Fruit fly (Drosophila melanogaster): ENCODE data around the gene CG5958.
A peak's percentile ranks its signal among the peaks of the same experiment; 100 is the strongest.

The CG5958 gene

DNA sequence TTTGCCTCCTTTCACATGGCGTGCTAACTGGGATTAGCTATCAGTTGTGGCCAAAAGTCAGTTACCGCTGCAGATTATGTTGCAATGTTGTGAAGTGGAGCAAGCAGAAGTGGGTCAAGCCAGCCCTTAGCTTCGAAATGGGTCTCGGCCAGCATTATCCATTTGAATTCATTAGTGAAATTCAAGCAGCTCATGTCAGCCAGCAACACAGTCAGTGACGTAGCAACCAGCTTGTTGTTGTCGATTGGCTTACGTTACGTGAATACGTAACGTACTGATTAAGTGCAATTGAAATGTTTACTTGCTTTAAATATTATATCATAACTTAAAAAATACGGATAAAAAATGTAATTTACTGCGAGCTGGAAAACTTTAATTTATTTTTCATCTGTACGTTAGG lies 18.8 kb upstream of the CG5958 start (continued):
- no peak for TF ChIP-seq CG11560 (tag; IDR thresholded peaks at IDR 0.05)
- no peak for TF ChIP-seq CG34224 (GFP tag; IDR thresholded peaks at IDR 0.05; ENCODE audit: partially characterized antibody)
- no peak for TF ChIP-seq CG12391 (tag; optimal IDR thresholded peaks at IDR 0.05)
- peak; percentile 20; the same call in 1 of the 2 replicates for TF ChIP-seq CG14441 (GFP tag; IDR thresholded peaks at IDR 0.05)
- 0 out of 2 replicates have a peak, but pooled peaks have one; percentile 47 for TF ChIP-seq MBD-R2 (GFP tag; IDR thresholded peaks at IDR 0.05)
- TF ChIP-seq vfl (GFP tag; optimal IDR thresholded peaks at IDR 0.05), result no peak
- TF ChIP-seq CG15601 (tag; optimal IDR thresholded peaks at IDR 0.05), result no peak
- no peak for TF ChIP-seq CG3726 (GFP tag; IDR thresholded peaks at IDR 0.05)
- TF ChIP-seq CG6175 (GFP tag; IDR thresholded peaks at IDR 0.05), result no peak
- TF ChIP-seq CG14050 (GFP tag; IDR thresholded peaks at IDR 0.05), result no peak
- TF ChIP-seq CG2712 (tag; optimal IDR thresholded peaks at IDR 0.05), result no peak
- TF ChIP-seq CG1603 (tag; optimal IDR thresholded peaks at IDR 0.05), result no peak
- no peak for TF ChIP-seq CG30431 (GFP tag; optimal IDR thresholded peaks at IDR 0.05)
- TF ChIP-seq hth (optimal IDR thresholded peaks at IDR 0.05), result no peak
- no peak for TF ChIP-seq BEAF-32 (GFP tag; optimal IDR thresholded peaks at IDR 0.05)
- no peak for TF ChIP-seq sc (optimal IDR thresholded peaks at IDR 0.05)
- no peak for TF ChIP-seq sc (GFP tag; optimal IDR thresholded peaks at IDR 0.05)
- 0 out of 2 replicates have a peak, but pooled peaks have one; percentile 19 for TF ChIP-seq CG7372 (GFP tag; IDR thresholded peaks at IDR 0.05)
- TF ChIP-seq CG12155 (GFP tag; optimal IDR thresholded peaks at IDR 0.05), result no peak
- no peak for TF ChIP-seq tna (GFP tag; IDR thresholded peaks at IDR 0.05; ENCODE audit: partially characterized antibody)
- peak; percentile 47; the same call in 1 of the 3 replicates for TF ChIP-seq zen2 (GFP tag; IDR thresholded peaks at IDR 0.05; ENCODE audit: partially characterized antibody)
- no peak for TF ChIP-seq CG9932 (GFP tag; IDR thresholded peaks at IDR 0.05)
- TF ChIP-seq B-H1 (GFP tag; IDR thresholded peaks at IDR 0.05), result no peak
- TF ChIP-seq PHDP (tag; optimal IDR thresholded peaks at IDR 0.05), result no peak
- TF ChIP-seq Fer2 (tag; optimal IDR thresholded peaks at IDR 0.05), result no peak
- no peak for TF ChIP-seq CG1792 (GFP tag; optimal IDR thresholded peaks at IDR 0.05)
- TF ChIP-seq sim (GFP tag; IDR thresholded peaks at IDR 0.05), result no peak
- no peak for TF ChIP-seq CG4617 (GFP tag; optimal IDR thresholded peaks at IDR 0.05; ENCODE audit: borderline replicate concordance)
- TF ChIP-seq CG9437 (GFP tag; optimal IDR thresholded peaks at IDR 0.05), result peak; percentile 99
- TF ChIP-seq otp (GFP tag; IDR thresholded peaks at IDR 0.05), result 0 out of 3 replicates have a peak, but pooled peaks have one; percentile 36
- TF ChIP-seq CG17829 (tag; optimal IDR thresholded peaks at IDR 0.05), result no peak
- peak; percentile 46; the same call in 1 of the 2 replicates for TF ChIP-seq CG42726 (GFP tag; IDR thresholded peaks at IDR 0.05; ENCODE audit: partially characterized antibody)
- TF ChIP-seq CG12659 (GFP tag; optimal IDR thresholded peaks at IDR 0.05), result peak; percentile 1
- no peak for TF ChIP-seq MESR4 (GFP tag; optimal IDR thresholded peaks at IDR 0.05)
- TF ChIP-seq phol (tag; optimal IDR thresholded peaks at IDR 0.05), result no peak
- TF ChIP-seq CG10274 (GFP tag; optimal IDR thresholded peaks at IDR 0.05), result no peak
- no peak for TF ChIP-seq prd (optimal IDR thresholded peaks at IDR 0.05)
- TF ChIP-seq prd (GFP tag; IDR thresholded peaks at IDR 0.05), result no peak
- peak; percentile 31; the same call in 2 of the 3 replicates for TF ChIP-seq CG11456 (GFP tag; IDR thresholded peaks at IDR 0.05)
- no peak for TF ChIP-seq sens-2 (GFP tag; IDR thresholded peaks at IDR 0.05)
- TF ChIP-seq z (GFP tag; IDR thresholded peaks at IDR 0.05), result no peak
- TF ChIP-seq fd96Cb (tag; optimal IDR thresholded peaks at IDR 0.05), result no peak
- no peak for TF ChIP-seq so (GFP tag; IDR thresholded peaks at IDR 0.05)
- TF ChIP-seq knrl (GFP tag; IDR thresholded peaks at IDR 0.05; ENCODE audit: partially characterized antibody), result peak; percentile 37; the same call in 2 of the 3 replicates
- no peak for TF ChIP-seq CG9215 (GFP tag; IDR thresholded peaks at IDR 0.05)
- no peak for TF ChIP-seq pita (GFP tag; optimal IDR thresholded peaks at IDR 0.05)
- no peak for TF ChIP-seq chn (GFP tag; optimal IDR thresholded peaks at IDR 0.05)
- TF ChIP-seq B-H2 (GFP tag; optimal IDR thresholded peaks at IDR 0.05), result no peak
- no peak for TF ChIP-seq CG4730 (GFP tag; IDR thresholded peaks at IDR 0.05)
- no peak for TF ChIP-seq CG10959 (GFP tag; IDR thresholded peaks at IDR 0.05)
- no peak for TF ChIP-seq mld (GFP tag; IDR thresholded peaks at IDR 0.05; ENCODE audit: partially characterized antibody)
- TF ChIP-seq NC2α (GFP tag; optimal IDR thresholded peaks at IDR 0.05), result no peak
